Worm (Caenorhabditis elegans): Measurements from ENCODE around the gene Y49F6B.6.
"Not testable (repeated sequence)": the region's sequence is repeated elsewhere in the genome, so short reads cannot be mapped to it uniquely, and the experiment has no call there.

- TF ChIP-seq hlh-30 (tag; optimal IDR thresholded peaks at IDR 0.05; ENCODE audit: insufficient read depth); rnt-1 (tag; optimal IDR thresholded peaks at IDR 0.05); unc-86 (tag; optimal IDR thresholded peaks at IDR 0.05); lin-11 (tag; optimal IDR thresholded peaks at IDR 0.05); ama-1 (optimal IDR thresholded peaks at IDR 0.05); nfya-1 (tag; optimal IDR thresholded peaks at IDR 0.05); ceh-9 (tag; optimal IDR thresholded peaks at IDR 0.05); ceh-22 (tag; optimal IDR thresholded peaks at IDR 0.05); hlh-6 (tag; optimal IDR thresholded peaks at IDR 0.05): not testable (repeated sequence)
These were observed 23.4 kb upstream of the Y49F6B.6 start, which contains the start of gene C16C8.14 for ce11 chrII:3449514-3449913.
